Fruit fly (Drosophila melanogaster) whole organism, wandering third instar larva: ENCODE data around the gene CG10089.

Source experiments
- Abd-B ChIP-seq: fragments of >200 bp; optimal IDR thresholded peaks from 2 replicates; lab custom pipeline; 2017; ENCODE audit warnings: missing biosample characterization, missing genetic modification characterization
- CG9705 ChIP-seq: fragments of 200-800 bp; sonication (Bioruptor generic); optimal IDR thresholded peaks from 2 replicates; lab custom pipeline; 2018; ENCODE audit warnings: missing biosample characterization, mild to moderate bottlenecking, missing genetic modification characterization
- Dfd ChIP-seq: fragments of >200 bp; optimal IDR thresholded peaks from 2 replicates; lab custom pipeline; 2017; ENCODE audit warnings: missing biosample characterization, missing genetic modification characterization
- GATAd ChIP-seq: sonication (Bioruptor generic); optimal IDR thresholded peaks from 2 replicates; lab custom pipeline; 2016; ENCODE audit warnings: missing biosample characterization, missing genetic modification characterization
- Jra ChIP-seq: sonication (Bioruptor generic); optimal IDR thresholded peaks from 2 replicates; lab custom pipeline; 2016; ENCODE audit warnings: missing biosample characterization, missing genetic modification characterization
- OdsH ChIP-seq: fragments of 200-800 bp; sonication (Bioruptor generic); optimal IDR thresholded peaks from 2 replicates; lab custom pipeline; 2016; ENCODE audit warnings: missing biosample characterization, mild to moderate bottlenecking, missing genetic modification characterization
- brk ChIP-seq: fragments of 200-800 bp; sonication (Bioruptor generic); optimal IDR thresholded peaks from 2 replicates; lab custom pipeline; 2016; ENCODE audit warnings: missing biosample characterization, mild to moderate bottlenecking, missing genetic modification characterization
- dl ChIP-seq, 2 experiments: fragments of 175-275, 200-275 bp in 1 of 2; fragments of 200-275 bp in 1 of 2; sonication (Bioruptor generic); optimal IDR thresholded peaks; lab custom pipeline; 2018; ENCODE audit warnings: mild to moderate bottlenecking in 2 of 2, missing biosample characterization in 2 of 2, missing genetic modification characterization in 2 of 2, moderate library complexity in 2 of 2; ENCODE audit not compliant: partially characterized antibody in 2 of 2, insufficient read depth in 1 of 2
- dsf ChIP-seq: sonication (Bioruptor generic); optimal IDR thresholded peaks from 2 replicates; lab custom pipeline; 2016; ENCODE audit warnings: missing biosample characterization, missing genetic modification characterization, borderline replicate concordance
- ey ChIP-seq: fragments of 200-800 bp; sonication (Bioruptor generic); optimal IDR thresholded peaks from 2 replicates; lab custom pipeline; 2016; ENCODE audit warnings: missing biosample characterization, missing genetic modification characterization
- h ChIP-seq: fragments of 200-800 bp; sonication (Bioruptor generic); optimal IDR thresholded peaks from 3 replicates; lab custom pipeline; 2016; ENCODE audit warnings: missing biosample characterization, mild to moderate bottlenecking, missing genetic modification characterization
- sv ChIP-seq: fragments of 200-800 bp; sonication (Bioruptor generic); optimal IDR thresholded peaks from 3 replicates; lab custom pipeline; 2016; ENCODE audit warnings: missing biosample characterization, missing genetic modification characterization
- usp ChIP-seq: fragments of >200 bp; optimal IDR thresholded peaks from 2 replicates; lab custom pipeline; 2017; ENCODE audit warnings: missing biosample characterization, missing genetic modification characterization
- woc ChIP-seq: sonication (Bioruptor generic); optimal IDR thresholded peaks from 2 replicates; lab custom pipeline; 2016; ENCODE audit warnings: missing biosample characterization, mild to moderate bottlenecking, missing genetic modification characterization

- TF ChIP-seq dsf (GFP tag; lab: Kevin White, UChicago) (no peak), woc (GFP tag; lab: Kevin White, UChicago) (no peak), Dfd (GFP tag; lab: Kevin White, UChicago) (no peak), OdsH (no peak), brk (GFP tag; lab: Kevin White, UChicago) (no peak), dl (GFP tag; optimal IDR thresholded peaks at IDR 0.05; lab: Kevin White, UChicago; ENCODE audit: insufficient read depth in 1 of 2, partially characterized antibody in 2 of 2) (no peak), CG9705 (GFP tag; lab: Kevin White, UChicago) (no peak), ey (GFP tag; lab: Kevin White, UChicago) (no peak), GATAd (no peak), usp (GFP tag; lab: Kevin White, UChicago) (no peak), h (GFP tag; lab: Kevin White, UChicago) (no peak), sv (no peak), Jra (no peak), Abd-B (GFP tag; lab: Kevin White, UChicago) (no peak)
Measured at dm6 chr3L:13425571-13425970, 49.0 kb downstream of the CG10089 start, which contains the start of gene CG14106.
